Worm (Caenorhabditis elegans): ENCODE measurements around the gene spin-3.

DNA sequence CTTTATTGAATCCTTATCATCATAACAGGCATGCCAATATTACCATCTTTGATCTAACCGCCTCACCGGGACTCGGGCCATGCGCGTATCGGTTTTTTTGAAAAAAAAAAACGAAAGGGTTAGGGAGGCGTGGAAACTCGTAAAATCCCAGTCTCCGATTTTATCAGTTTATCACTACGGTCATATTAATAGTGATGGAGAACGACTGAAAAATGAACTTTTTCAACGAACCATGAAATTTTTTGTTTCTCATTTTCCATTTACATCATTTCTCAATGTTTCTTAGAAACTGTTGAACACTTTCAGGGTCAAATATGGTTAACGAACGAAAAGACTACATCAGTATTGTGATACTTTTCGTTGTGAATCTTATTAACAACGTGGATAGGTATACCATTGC is at the start of gene spin-3:
- no peak for TF ChIP-seq nhr-77 (tag; optimal IDR thresholded peaks at IDR 0.05)
- TF ChIP-seq nhr-11 (tag; optimal IDR thresholded peaks at IDR 0.05): no peak
- no peak for TF ChIP-seq elt-2 (tag; optimal IDR thresholded peaks at IDR 0.05)
- TF ChIP-seq unc-130 (tag; optimal IDR thresholded peaks at IDR 0.05): no peak
- TF ChIP-seq nhr-28 (tag; optimal IDR thresholded peaks at IDR 0.05): no peak
